Worm (Caenorhabditis elegans) whole organism, L4/young adult: ENCODE data around the gene dgk-5.

Experiments
- W03F9.2 ChIP-seq: fragments of 150-350 bp; optimal IDR thresholded peaks from 2 replicates; lab custom pipeline; 2014; ENCODE audit warnings: missing biosample characterization, missing genetic modification characterization
- dao-5 ChIP-seq: sonication (generic microtip); optimal IDR thresholded peaks from 2 replicates; lab custom pipeline; 2016; ENCODE audit warnings: missing genotype, missing genetic modification characterization, moderate library complexity, missing compliant biosample characterization
- him-1 ChIP-seq: sonication (generic microtip); optimal IDR thresholded peaks from 2 replicates; lab custom pipeline; 2016; ENCODE audit warnings: missing genotype, missing genetic modification reagents, missing genetic modification characterization, missing compliant biosample characterization

The dgk-5 gene

ce11 chrII:6449656-6450055 is 21.2 kb downstream of the dgk-5 start, which contains the start of gene nhr-22:
Gene nhr-22, minus strand, starts transcription at chrII:6449792.
- TF ChIP-seq W03F9.2 (tag; lab: Kevin White, UChicago) (no peak), dao-5 (tag; lab: Kevin White, UChicago) (no peak), him-1 (tag; lab: Kevin White, UChicago) (no peak)

ce11 chrII:6448656-6449055 is 22.2 kb downstream of the dgk-5 start:
- TF ChIP-seq W03F9.2 (tag; lab: Kevin White, UChicago) = no peak
- no peak for TF ChIP-seq him-1 (tag; lab: Kevin White, UChicago)
- TF ChIP-seq dao-5 (tag; lab: Kevin White, UChicago) = no peak

- TF ChIP-seq him-1 (tag; lab: Kevin White, UChicago) (no peak), W03F9.2 (tag; lab: Kevin White, UChicago) (no peak), dao-5 (tag; lab: Kevin White, UChicago) (no peak)
These were observed 22.7 kb downstream of the dgk-5 start for ce11 chrII:6448189-6448588.

- no peak for TF ChIP-seq dao-5 (tag; lab: Kevin White, UChicago)
- TF ChIP-seq W03F9.2 (tag; lab: Kevin White, UChicago) = no peak
- no peak for TF ChIP-seq him-1 (tag; lab: Kevin White, UChicago)
These were observed 27.2 kb downstream of the dgk-5 start, which contains the start of gene K06A1.2 for ce11 chrII:6443710-6444109. Gene K06A1.2, plus strand, starts transcription at chrII:6444010.

- TF ChIP-seq W03F9.2 (tag; lab: Kevin White, UChicago) = no peak
- no peak for TF ChIP-seq dao-5 (tag; lab: Kevin White, UChicago)
- TF ChIP-seq him-1 (tag; lab: Kevin White, UChicago) = no peak
These were observed 29.8 kb downstream of the dgk-5 start, which contains the start of gene cutl-16 for ce11 chrII:6441128-6441527. Gene cutl-16, plus strand, starts transcription at chrII:6441428.

ce11 chrII:6436845-6437244 is 34.0 kb downstream of the dgk-5 start:
- TF ChIP-seq dao-5 (tag; lab: Kevin White, UChicago) (no peak), W03F9.2 (tag; lab: Kevin White, UChicago) (no peak)

ce11 chrII:6425993-6426392 is 44.9 kb downstream of the dgk-5 start, which contains the start of gene col-75:
Gene col-75, plus strand, starts transcription at chrII:6426293.
- TF ChIP-seq dao-5 (tag; lab: Kevin White, UChicago) (no peak), W03F9.2 (tag; lab: Kevin White, UChicago) (no peak), him-1 (tag; lab: Kevin White, UChicago) (no peak)

ce11 chrII:6422812-6423211 is 48.1 kb downstream of the dgk-5 start, which contains the start of gene K03H9.3:
Gene K03H9.3, plus strand, starts transcription at chrII:6423112.
- no peak for TF ChIP-seq him-1 (tag; lab: Kevin White, UChicago)
- no peak for TF ChIP-seq dao-5 (tag; lab: Kevin White, UChicago)
- TF ChIP-seq W03F9.2 (tag; lab: Kevin White, UChicago) = no peak

ce11 chrII:6419163-6419562 is 51.7 kb downstream of the dgk-5 start:
- no peak for TF ChIP-seq W03F9.2 (tag; lab: Kevin White, UChicago)
- TF ChIP-seq dao-5 (tag; lab: Kevin White, UChicago) = no peak
- TF ChIP-seq him-1 (tag; lab: Kevin White, UChicago) = no peak

- TF ChIP-seq him-1 (tag; lab: Kevin White, UChicago) (no peak), W03F9.2 (tag; lab: Kevin White, UChicago) (no peak), dao-5 (tag; lab: Kevin White, UChicago) (no peak)
These were observed 52.9 kb downstream of the dgk-5 start for ce11 chrII:6417999-6418398.

- no peak for TF ChIP-seq dao-5 (tag; lab: Kevin White, UChicago)
- no peak for TF ChIP-seq him-1 (tag; lab: Kevin White, UChicago)
- no peak for TF ChIP-seq W03F9.2 (tag; lab: Kevin White, UChicago)
These were observed 57.1 kb downstream of the dgk-5 start for ce11 chrII:6413788-6414187.

- TF ChIP-seq him-1 (tag; lab: Kevin White, UChicago) (no peak), dao-5 (tag; lab: Kevin White, UChicago) (no peak), W03F9.2 (tag; lab: Kevin White, UChicago) (no peak)
These were observed 59.0 kb downstream of the dgk-5 start for ce11 chrII:6411660-6412451.

- TF ChIP-seq him-1 (tag; lab: Kevin White, UChicago) = no peak
- no peak for TF ChIP-seq dao-5 (tag; lab: Kevin White, UChicago)
- no peak for TF ChIP-seq W03F9.2 (tag; lab: Kevin White, UChicago)
These were observed 60.7 kb downstream of the dgk-5 start, which contains the start of gene T25D10.4 for ce11 chrII:6410181-6410580. Gene T25D10.4, minus strand, starts transcription at chrII:6410281.
